Fruit fly (Drosophila melanogaster): ENCODE results near the gene CG7213.

The CG7213 gene

dm6 chr3L:8240501-8240900 lies at the start of gene CG7213:
Gene CG7213 (minus strand): TSS chr3L:8240601.
- TF ChIP-seq D1 (tag; optimal IDR thresholded peaks at IDR 0.05) (no peak), CG17806 (tag; optimal IDR thresholded peaks at IDR 0.05) (no peak), CG32121 (GFP tag; IDR thresholded peaks at IDR 0.05) (no peak), CG15710 (tag; optimal IDR thresholded peaks at IDR 0.05) (no peak), CG12605 (GFP tag; IDR thresholded peaks at IDR 0.05) (no peak), CG13204 (GFP tag; optimal IDR thresholded peaks at IDR 0.05) (no peak), Ets98B (GFP tag; IDR thresholded peaks at IDR 0.05) (no peak), CG4496 (GFP tag; IDR thresholded peaks at IDR 0.05) (no peak), CG10348 (GFP tag; IDR thresholded peaks at IDR 0.05) (no peak), CG8159 (tag; optimal IDR thresholded peaks at IDR 0.05) (no peak), gl (tag; optimal IDR thresholded peaks at IDR 0.05) (no peak), CG9948 (tag; optimal IDR thresholded peaks at IDR 0.05) (no peak), CG8301 (tag; optimal IDR thresholded peaks at IDR 0.05) (no peak), Pif1B (GFP tag; optimal IDR thresholded peaks at IDR 0.05) (no peak), Pif1A (GFP tag; optimal IDR thresholded peaks at IDR 0.05) (no peak)

- TF ChIP-seq rn (GFP tag; IDR thresholded peaks at IDR 0.05) = no peak
- no peak for TF ChIP-seq CG12605 (GFP tag; IDR thresholded peaks at IDR 0.05)
- TF ChIP-seq Pif1A (GFP tag; optimal IDR thresholded peaks at IDR 0.05) = peak; percentile 12
- TF ChIP-seq CG4496 (GFP tag; IDR thresholded peaks at IDR 0.05) = 0 out of 3 replicates have a peak, but pooled peaks have one; percentile 9
- peak; percentile 4 for TF ChIP-seq CG15710 (tag; optimal IDR thresholded peaks at IDR 0.05)
- no peak for TF ChIP-seq CG10348 (GFP tag; IDR thresholded peaks at IDR 0.05)
- TF ChIP-seq EcR (GFP tag; optimal IDR thresholded peaks at IDR 0.05) = peak; percentile 69
- TF ChIP-seq D1 (tag; optimal IDR thresholded peaks at IDR 0.05) = peak; percentile 12
- peak; percentile 13 for TF ChIP-seq Pif1B (GFP tag; optimal IDR thresholded peaks at IDR 0.05)
- peak; percentile 35 for TF ChIP-seq Snoo (tag; optimal IDR thresholded peaks at IDR 0.05)
- peak; percentile 9 for TF ChIP-seq CG34367 (tag; optimal IDR thresholded peaks at IDR 0.05)
Observed at dm6 chr3L:8289336-8290258, 49.2 kb upstream of the CG7213 start, which contains the start of gene cert. Gene cert (minus strand): TSS chr3L:8289870.

dm6 chr3L:8288396-8288795 lies 48.0 kb upstream of the CG7213 start:
- TF ChIP-seq CG17806 (tag; optimal IDR thresholded peaks at IDR 0.05) (no peak), CG34367 (tag; optimal IDR thresholded peaks at IDR 0.05) (no peak), CG8159 (tag; optimal IDR thresholded peaks at IDR 0.05) (no peak), CG4496 (GFP tag; IDR thresholded peaks at IDR 0.05) (no peak), CG12605 (GFP tag; IDR thresholded peaks at IDR 0.05) (no peak), Ets98B (GFP tag; IDR thresholded peaks at IDR 0.05) (no peak), CG13204 (GFP tag; optimal IDR thresholded peaks at IDR 0.05) (no peak), Pif1A (GFP tag; optimal IDR thresholded peaks at IDR 0.05) (no peak), EcR (GFP tag; optimal IDR thresholded peaks at IDR 0.05) (no peak)

- no peak for TF ChIP-seq CG32121 (GFP tag; IDR thresholded peaks at IDR 0.05)
- peak; percentile 57; the same call in 1 of the 3 replicates for TF ChIP-seq CG4496 (GFP tag; IDR thresholded peaks at IDR 0.05)
- TF ChIP-seq fd96Ca (GFP tag; IDR thresholded peaks at IDR 0.05) = peak; percentile 67; the same call in 1 of the 3 replicates
- TF ChIP-seq CG34367 (tag; optimal IDR thresholded peaks at IDR 0.05) = no peak
- peak; percentile 8 for TF ChIP-seq CG8301 (tag; optimal IDR thresholded peaks at IDR 0.05)
- no peak; the same call in 1 of the 2 replicates for TF ChIP-seq CG12605 (GFP tag; IDR thresholded peaks at IDR 0.05)
- TF ChIP-seq Ets98B (GFP tag; IDR thresholded peaks at IDR 0.05) = peak; percentile 54
- TF ChIP-seq CG13204 (GFP tag; optimal IDR thresholded peaks at IDR 0.05) = no peak
- no peak for TF ChIP-seq Snoo (tag; optimal IDR thresholded peaks at IDR 0.05)
Observed at dm6 chr3L:8286397-8286796, 46.0 kb upstream of the CG7213 start.

dm6 chr3L:8285773-8286172 lies 45.4 kb upstream of the CG7213 start:
- TF ChIP-seq Ets98B (GFP tag; IDR thresholded peaks at IDR 0.05) = no peak
- no peak for TF ChIP-seq CG12605 (GFP tag; IDR thresholded peaks at IDR 0.05)
- TF ChIP-seq CG8301 (tag; optimal IDR thresholded peaks at IDR 0.05) = no peak
- TF ChIP-seq CG17806 (tag; optimal IDR thresholded peaks at IDR 0.05) = no peak
- TF ChIP-seq Pif1B (GFP tag; optimal IDR thresholded peaks at IDR 0.05) = no peak
- no peak for TF ChIP-seq CG14655 (GFP tag; optimal IDR thresholded peaks at IDR 0.05)
- TF ChIP-seq EcR (GFP tag; optimal IDR thresholded peaks at IDR 0.05) = no peak
- no peak for TF ChIP-seq D1 (tag; optimal IDR thresholded peaks at IDR 0.05)
- TF ChIP-seq fd96Ca (GFP tag; IDR thresholded peaks at IDR 0.05) = no peak
- TF ChIP-seq CG13204 (GFP tag; optimal IDR thresholded peaks at IDR 0.05) = no peak

dm6 chr3L:8285291-8285690 lies 44.9 kb upstream of the CG7213 start:
- TF ChIP-seq CG12605 (GFP tag; IDR thresholded peaks at IDR 0.05) = peak; percentile 49; the same call in 1 of the 2 replicates
- no peak for TF ChIP-seq CG10348 (GFP tag; IDR thresholded peaks at IDR 0.05)

dm6 chr3L:8284651-8285050 lies 44.2 kb upstream of the CG7213 start:
- TF ChIP-seq CG12605 (GFP tag; IDR thresholded peaks at IDR 0.05) (no peak), CG15710 (tag; optimal IDR thresholded peaks at IDR 0.05) (peak; percentile 50), Pif1A (GFP tag; optimal IDR thresholded peaks at IDR 0.05) (peak; percentile 15), fd96Ca (GFP tag; IDR thresholded peaks at IDR 0.05) (0 out of 3 replicates have a peak, but pooled peaks have one; percentile 30), CG17806 (tag; optimal IDR thresholded peaks at IDR 0.05) (peak; percentile 15), CG8159 (tag; optimal IDR thresholded peaks at IDR 0.05) (peak; percentile 63), Pif1B (GFP tag; optimal IDR thresholded peaks at IDR 0.05) (no peak)
